Fruit fly (Drosophila melanogaster) whole organism, prepupa: ENCODE data around the gene Oseg4.
A peak's percentile ranks its signal among the peaks of the same experiment; 100 is the strongest.

Source experiments
- CG10631 ChIP-seq: fragments of 200-800 bp; sonication (Bioruptor generic); optimal IDR thresholded peaks from 2 replicates; lab custom pipeline; 2016; ENCODE audit warnings: missing biosample characterization, missing genetic modification characterization
- CG10669 ChIP-seq: fragments of 200-800 bp; sonication (Bioruptor generic); optimal IDR thresholded peaks from 3 replicates; lab custom pipeline; 2018; ENCODE audit warnings: missing biosample characterization, mild to moderate bottlenecking, missing genetic modification characterization, moderate library complexity
- CG16779 ChIP-seq: fragments of 200-800 bp; sonication (Bioruptor generic); optimal IDR thresholded peaks from 3 replicates; lab custom pipeline; 2017; ENCODE audit warnings: missing biosample characterization, mild to moderate bottlenecking, missing genetic modification characterization
- CG6792 ChIP-seq: fragments of 200-800 bp; sonication (Bioruptor generic); optimal IDR thresholded peaks from 3 replicates; lab custom pipeline; 2016; ENCODE audit warnings: missing biosample characterization, missing genetic modification characterization
- CG6854 ChIP-seq: fragments of 200-800 bp; sonication (Bioruptor generic); optimal IDR thresholded peaks from 2 replicates; lab custom pipeline; 2017; ENCODE audit warnings: missing biosample characterization, mild to moderate bottlenecking, missing genetic modification characterization
- Eip93F ChIP-seq: fragments of 200-800 bp; sonication (Bioruptor generic); optimal IDR thresholded peaks from 2 replicates; lab custom pipeline; 2016; ENCODE audit warnings: missing biosample characterization, mild to moderate bottlenecking, missing genetic modification characterization
- Ets96B ChIP-seq: fragments of 200-800 bp; optimal IDR thresholded peaks from 2 replicates; lab custom pipeline; 2019; ENCODE audit warnings: missing biosample characterization, mild to moderate bottlenecking, missing genetic modification characterization, moderate library complexity
- Hr4 ChIP-seq: fragments of 200-800 bp; sonication (Bioruptor generic); optimal IDR thresholded peaks from 3 replicates; lab custom pipeline; 2016; ENCODE audit warnings: missing biosample characterization, missing genetic modification characterization
- Lpt ChIP-seq: fragments of 200-800 bp; sonication (Bioruptor generic); optimal IDR thresholded peaks from 3 replicates; lab custom pipeline; 2016; ENCODE audit warnings: missing biosample characterization, missing genetic modification characterization
- OdsH ChIP-seq: fragments of 200-800 bp; sonication (Bioruptor generic); optimal IDR thresholded peaks from 3 replicates; lab custom pipeline; 2016; ENCODE audit warnings: missing biosample characterization, missing genetic modification characterization
- fd59A ChIP-seq: fragments of 200-800 bp; sonication (Bioruptor generic); optimal IDR thresholded peaks from 2 replicates; lab custom pipeline; 2017; ENCODE audit warnings: missing biosample characterization, mild to moderate bottlenecking, missing genetic modification characterization, missing genetic modification reagents
- net ChIP-seq: fragments of 200-800 bp; sonication (Bioruptor generic); optimal IDR thresholded peaks from 3 replicates; lab custom pipeline; 2016; ENCODE audit warnings: missing biosample characterization, missing genetic modification characterization
- salr ChIP-seq, 2 experiments: fragments of 200-800 bp; sonication (Bioruptor generic); optimal IDR thresholded peaks; 3 replicates each; lab custom pipeline; 2016 to 2018; ENCODE audit warnings: missing biosample characterization in 2 of 2, missing genetic modification characterization in 2 of 2, mild to moderate bottlenecking in 1 of 2
- spab ChIP-seq: fragments of 200-800 bp; sonication (Bioruptor generic); optimal IDR thresholded peaks from 2 replicates; lab custom pipeline; 2017; ENCODE audit warnings: missing biosample characterization, mild to moderate bottlenecking, missing genetic modification characterization, missing genetic modification reagents

- peak; percentile 96 for TF ChIP-seq Hr4
- TF ChIP-seq spab (GFP tag; lab: Kevin White, UChicago) = no peak
- TF ChIP-seq CG6792 (GFP tag; lab: Kevin White, UChicago) = peak; percentile 93
- no peak for TF ChIP-seq net
- no peak for TF ChIP-seq CG6854 (GFP tag; lab: Kevin White, UChicago)
- TF ChIP-seq OdsH = peak; percentile 99
- peak; percentile 97 for TF ChIP-seq CG10631 (GFP tag; lab: Kevin White, UChicago)
- peak; percentile 86 for TF ChIP-seq CG10669 (GFP tag; lab: Kevin White, UChicago)
- TF ChIP-seq Eip93F (GFP tag; lab: Kevin White, UChicago) = peak; percentile 46
- TF ChIP-seq CG16779 = peak; percentile 89
- peak; percentile 87 for TF ChIP-seq fd59A (GFP tag; lab: Kevin White, UChicago)
- TF ChIP-seq salr (GFP tag; optimal IDR thresholded peaks at IDR 0.05; lab: Kevin White, UChicago) = peak in 1 of 2 experiments; percentile 93
- TF ChIP-seq Ets96B (tag; lab: Kevin White, UChicago) = peak; percentile 89
- peak; percentile 96 for TF ChIP-seq Lpt (GFP tag; lab: Kevin White, UChicago)
These were observed 39.4 kb upstream of the Oseg4 start, which contains the start of the genes CG13933 and PolD2 for dm6 chr3L:1774713-1775648.
